Worm (Caenorhabditis elegans) whole organism, L4 larva: ENCODE data around the gene fbxb-33.
A peak's percentile ranks its signal among the peaks of the same experiment; 100 is the strongest.

ENCODE experiments used
- F26F4.8 ChIP-seq: fragments of 200-800 bp; sonication (Bioruptor generic); conservative IDR thresholded peaks from 2 replicates; pipeline ENCODE4 v1.3.6; 2022; ENCODE audit warnings: missing genetic modification characterization, missing compliant biosample characterization
- Y5F2A.4 ChIP-seq: fragments of 200-800 bp; sonication (Bioruptor generic); optimal IDR thresholded peaks from 2 replicates; lab custom pipeline; 2018; ENCODE audit warnings: mild to moderate bottlenecking, missing genetic modification characterization, missing compliant biosample characterization
- ZK337.2 ChIP-seq: fragments of 200-800 bp; sonication (Bioruptor generic); IDR thresholded peaks from 2 replicates; pipeline ENCODE4 v1.3.6; 2022; ENCODE audit warnings: missing genetic modification reagents, missing genetic modification characterization, missing compliant biosample characterization
- ZK546.5 ChIP-seq, 2 experiments: sonication (generic microtip); optimal IDR thresholded peaks; 2 replicates each; lab custom pipeline; 2017; ENCODE audit warnings: missing biosample characterization in 2 of 2, missing genetic modification characterization in 2 of 2
- aly-2 ChIP-seq: sonication (generic microtip); optimal IDR thresholded peaks from 2 replicates; lab custom pipeline; 2018; ENCODE audit warnings: missing biosample characterization, missing genetic modification characterization
- ama-1 ChIP-seq: fragments of 150-350 bp; optimal IDR thresholded peaks from 2 replicates; lab custom pipeline; 2014; ENCODE audit warnings: inconsistent platforms, mixed read lengths
- ceh-44 ChIP-seq: fragments of 200-800 bp; sonication (Bioruptor generic); IDR thresholded peaks from 2 replicates; pipeline ENCODE4 v1.3.6; 2022; ENCODE audit warnings: missing genetic modification reagents, missing genetic modification characterization, missing compliant biosample characterization
- daf-19 ChIP-seq: fragments of 200-800 bp; sonication (Bioruptor generic); conservative IDR thresholded peaks from 2 replicates; pipeline ENCODE4 v1.3.6; 2022; ENCODE audit warnings: missing genetic modification characterization, missing compliant biosample characterization
- daf-8 ChIP-seq: fragments of 200-800 bp; sonication (Bioruptor generic); IDR thresholded peaks from 2 replicates; pipeline ENCODE4 v1.3.6; 2022; ENCODE audit warnings: missing genetic modification characterization, missing compliant biosample characterization
- dmd-6 ChIP-seq: fragments of 200-800 bp; sonication (Bioruptor generic); IDR thresholded peaks from 2 replicates; pipeline ENCODE4 v1.3.6; 2022; ENCODE audit warnings: missing genetic modification reagents, missing genetic modification characterization, missing compliant biosample characterization
- duxl-1 ChIP-seq: sonication (generic microtip); optimal IDR thresholded peaks from 2 replicates; lab custom pipeline; 2016; ENCODE audit warnings: mild to moderate bottlenecking, missing genetic modification characterization, moderate library complexity, missing compliant biosample characterization; ENCODE audit not compliant: poor library complexity
- egl-27 ChIP-seq: sonication (generic microtip); optimal IDR thresholded peaks from 3 replicates; lab custom pipeline; 2017; ENCODE audit warnings: missing biosample characterization, missing genetic modification reagents, missing genetic modification characterization
- fos-1 ChIP-seq: fragments of 150-350 bp; optimal IDR thresholded peaks from 2 replicates; lab custom pipeline; 2014; ENCODE audit warnings: missing biosample characterization, missing genetic modification characterization
- hlh-11 ChIP-seq: fragments of 200-800 bp; sonication (Bioruptor generic); optimal IDR thresholded peaks from 2 replicates; lab custom pipeline; 2018; ENCODE audit warnings: mild to moderate bottlenecking, missing genetic modification characterization, missing compliant biosample characterization
- hmg-1.1 ChIP-seq: fragments of 200-800 bp; sonication (Bioruptor generic); IDR thresholded peaks from 2 replicates; pipeline ENCODE4 v1.3.6; 2022; ENCODE audit warnings: missing genetic modification reagents, missing genetic modification characterization, missing compliant biosample characterization
- lin-13 ChIP-seq: fragments of 150-350 bp; optimal IDR thresholded peaks from 2 replicates; lab custom pipeline; 2014; ENCODE audit warnings: missing biosample characterization, missing genetic modification reagents, missing genetic modification characterization
- lin-29 ChIP-seq: fragments of 200-800 bp; sonication (Bioruptor generic); IDR thresholded peaks from 2 replicates; pipeline ENCODE4 v1.3.6; 2022; ENCODE audit warnings: missing genetic modification reagents, missing genetic modification characterization, missing compliant biosample characterization
- lir-3 ChIP-seq: sonication (generic microtip); optimal IDR thresholded peaks from 2 replicates; lab custom pipeline; 2016; ENCODE audit warnings: mild to moderate bottlenecking, missing genetic modification characterization, missing compliant biosample characterization
- madf-5 ChIP-seq, 2 experiments: fragments of 200-800 bp; sonication (Bioruptor generic); IDR thresholded peaks; 2 replicates each; pipeline ENCODE4 v1.3.6; 2022; ENCODE audit warnings: missing compliant biosample characterization in 2 of 2, missing genetic modification characterization in 2 of 2
- mep-1 ChIP-seq: fragments of 150-350 bp; sonication (generic microtip); optimal IDR thresholded peaks from 3 replicates; lab custom pipeline; 2014; ENCODE audit warnings: missing biosample characterization, missing genetic modification characterization
- nhr-10 ChIP-seq: fragments of 150-350 bp; optimal IDR thresholded peaks from 2 replicates; lab custom pipeline; 2014; ENCODE audit warnings: missing biosample characterization, missing genetic modification characterization
- nhr-11 ChIP-seq: fragments of 150-350 bp; optimal IDR thresholded peaks from 2 replicates; lab custom pipeline; 2014; ENCODE audit warnings: missing biosample characterization, missing genetic modification characterization
- nhr-111 ChIP-seq: fragments of 200-800 bp; sonication (Bioruptor generic); optimal IDR thresholded peaks from 2 replicates; lab custom pipeline; 2018; ENCODE audit warnings: mild to moderate bottlenecking, missing genetic modification characterization, missing compliant biosample characterization
- nhr-25 ChIP-seq: sonication (generic microtip); optimal IDR thresholded peaks from 2 replicates; lab custom pipeline; 2017; ENCODE audit warnings: missing genetic modification characterization, mild to moderate bottlenecking, missing compliant biosample characterization, antibody characterized with exemption, moderate library complexity, borderline replicate concordance; ENCODE audit not compliant: insufficient read depth
- nhr-28 ChIP-seq: fragments of 150-350 bp; optimal IDR thresholded peaks from 2 replicates; lab custom pipeline; 2014; ENCODE audit warnings: missing biosample characterization, missing genetic modification characterization
- nhr-6 ChIP-seq: fragments of 150-350 bp; optimal IDR thresholded peaks from 2 replicates; lab custom pipeline; 2014; ENCODE audit warnings: missing biosample characterization, missing genetic modification characterization
- pha-4 ChIP-seq, 2 experiments: fragments of 150-350 bp in 1 of 2; fragments of 200-800 bp in 1 of 2; sonication (Bioruptor generic) in 1 of 2; IDR thresholded peaks in 1 of 2; optimal IDR thresholded peaks in 1 of 2; 2 replicates each; pipeline versions ENCODE4 v1.3.6 to Lab custom; 2014 to 2022; ENCODE audit warnings: missing genetic modification characterization in 2 of 2, missing genetic modification reagents in 2 of 2, missing biosample characterization in 1 of 2, missing compliant biosample characterization in 1 of 2
- php-3 ChIP-seq: fragments of 200-800 bp; sonication (Bioruptor generic); IDR thresholded peaks from 2 replicates; pipeline ENCODE4 v1.3.6; 2022; ENCODE audit warnings: missing genetic modification reagents, missing genetic modification characterization, missing compliant biosample characterization
- saeg-2 ChIP-seq: fragments of 200-800 bp; sonication (Bioruptor generic); IDR thresholded peaks from 2 replicates; pipeline ENCODE4 v1.3.6; 2022; ENCODE audit warnings: missing genetic modification reagents, missing genetic modification characterization, missing compliant biosample characterization
- set-16 ChIP-seq: fragments of 200-800 bp; sonication (Bioruptor generic); IDR thresholded peaks from 2 replicates; pipeline ENCODE4 v1.3.6; 2022; ENCODE audit warnings: missing genetic modification reagents, missing genetic modification characterization, missing compliant biosample characterization
- skn-1 ChIP-seq: fragments of 150-350 bp; optimal IDR thresholded peaks from 2 replicates; lab custom pipeline; 2014; ENCODE audit warnings: missing biosample characterization, missing genetic modification characterization
- snpc-1.2 ChIP-seq: fragments of 200-800 bp; sonication (Bioruptor generic); IDR thresholded peaks from 2 replicates; pipeline ENCODE4 v1.3.6; 2022; ENCODE audit warnings: missing genetic modification reagents, missing genetic modification characterization, missing compliant biosample characterization
- spr-1 ChIP-seq: sonication (generic microtip); optimal IDR thresholded peaks from 2 replicates; lab custom pipeline; 2016; ENCODE audit warnings: mild to moderate bottlenecking, missing genetic modification characterization, missing compliant biosample characterization
- zip-2 ChIP-seq: fragments of 150-350 bp; optimal IDR thresholded peaks from 2 replicates; lab custom pipeline; 2014; ENCODE audit warnings: missing biosample characterization, missing genetic modification characterization

fbxb-33 gene

DNA sequence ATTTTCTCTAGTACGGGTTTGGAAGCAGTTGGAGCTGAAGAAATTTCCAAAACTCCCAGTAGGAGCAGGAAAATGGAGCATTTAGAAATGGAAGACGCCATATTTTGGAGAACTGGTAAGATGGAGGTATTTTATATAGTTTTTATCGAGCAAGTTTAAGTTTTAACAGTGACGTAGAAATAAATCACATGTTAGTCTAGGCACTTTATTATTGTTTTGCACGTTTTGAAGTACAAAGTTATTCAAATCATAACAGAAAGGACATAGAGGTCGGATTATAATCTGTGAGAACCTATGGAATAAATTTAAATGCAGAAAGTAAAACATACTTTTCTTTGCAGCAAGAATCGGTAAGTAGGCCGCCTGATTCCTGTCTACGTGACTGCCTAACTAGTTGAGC lies 16.6 kb downstream of the fbxb-33 start, which contains the start of gene F19B10.6:
F19B10.6 (minus strand) TSS at position 101 of the 400 bp plus-strand sequence.
- TF ChIP-seq ceh-44 (GFP tag; lab: Robert Waterston, UW) (no peak), hmg-1.1 (GFP tag; lab: Robert Waterston, UW) (no peak), spr-1 (tag; lab: Kevin White, UChicago) (no peak), saeg-2 (GFP tag; lab: Robert Waterston, UW) (no peak), daf-19 (GFP tag; lab: Robert Waterston, UW) (no peak), nhr-28 (tag; lab: Kevin White, UChicago) (no peak), lir-3 (tag; lab: Kevin White, UChicago) (no peak), php-3 (GFP tag; lab: Robert Waterston, UW) (no peak)
- TF ChIP-seq, all 104 proteins: peak for 0

DNA sequence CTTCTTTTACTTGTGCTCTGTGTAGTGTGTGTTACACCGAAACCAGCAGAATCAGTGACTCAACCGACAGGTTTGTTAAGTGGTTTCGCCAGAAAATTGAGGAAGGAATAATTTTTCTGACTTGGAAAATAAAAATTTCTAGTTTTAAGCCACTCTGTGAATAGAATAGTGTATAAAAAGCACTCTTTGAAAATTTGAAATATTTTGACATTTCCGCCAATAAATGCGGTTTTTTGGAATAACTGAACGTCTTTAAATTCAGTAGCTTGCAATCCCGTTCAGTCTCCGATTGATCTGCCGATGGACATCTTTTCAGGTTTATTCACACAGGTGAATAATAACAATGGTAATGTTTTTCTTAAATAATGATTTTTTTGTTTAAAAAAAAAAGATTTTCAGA lies 17.3 kb downstream of the fbxb-33 start, which contains the start of gene F19B10.3:
F19B10.3 (plus strand) TSS at position 301 of the 400 bp plus-strand sequence.
- TF ChIP-seq ama-1 (lab: Kevin White, UChicago): no peak
- TF ChIP-seq daf-8 (GFP tag; lab: Robert Waterston, UW): no peak
- no peak for TF ChIP-seq Y5F2A.4 (GFP tag; lab: Kevin White, UChicago)
- TF ChIP-seq lin-13: no peak
- TF ChIP-seq nhr-111 (GFP tag; lab: Kevin White, UChicago): no peak
- TF ChIP-seq aly-2 (tag; lab: Kevin White, UChicago): no peak
- no peak for TF ChIP-seq set-16 (GFP tag; lab: Robert Waterston, UW)
- no peak for TF ChIP-seq hlh-11 (tag; lab: Kevin White, UChicago)
- TF ChIP-seq snpc-1.2 (GFP tag; lab: Robert Waterston, UW): no peak
- TF ChIP-seq egl-27 (tag; lab: Kevin White, UChicago): no peak
- no peak for TF ChIP-seq duxl-1 (tag; lab: Kevin White, UChicago)
- no peak for TF ChIP-seq nhr-6 (tag; lab: Kevin White, UChicago)
- TF ChIP-seq ZK546.5 (tag; optimal IDR thresholded peaks at IDR 0.05; lab: Kevin White, UChicago): no peak
- TF ChIP-seq F26F4.8 (GFP tag; lab: Robert Waterston, UW): no peak
- no peak for TF ChIP-seq pha-4 (GFP tag; IDR thresholded peaks at IDR 0.05; lab: Robert Waterston, UW)
- no peak for TF ChIP-seq pha-4 (tag; optimal IDR thresholded peaks at IDR 0.05; lab: Kevin White, UChicago)
- no peak for TF ChIP-seq ZK337.2
- TF ChIP-seq nhr-25 (tag; lab: Kevin White, UChicago): no peak
- no peak for TF ChIP-seq nhr-28 (tag; lab: Kevin White, UChicago)

DNA sequence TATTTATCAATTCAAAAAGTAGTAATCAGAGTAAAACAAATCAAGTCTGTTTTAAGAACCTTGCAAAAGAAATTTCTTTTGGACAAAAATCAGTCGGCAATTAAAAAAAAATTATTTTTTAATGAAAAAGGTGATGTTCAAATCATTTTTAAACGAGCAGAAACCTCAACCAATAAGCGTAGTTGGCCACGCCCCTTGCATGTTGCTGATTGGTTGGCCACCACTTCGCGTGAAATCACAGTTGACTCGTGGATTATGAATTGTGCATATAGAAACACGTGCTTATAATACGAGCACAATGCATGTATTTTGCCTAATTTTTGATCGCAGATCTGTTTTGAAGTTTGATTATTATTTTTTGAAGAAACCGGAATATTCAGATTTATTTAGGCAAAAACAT lies 18.0 kb downstream of the fbxb-33 start:
- TF ChIP-seq nhr-25 (tag; lab: Kevin White, UChicago) (no peak), nhr-10 (tag; lab: Kevin White, UChicago) (no peak), nhr-111 (GFP tag; lab: Kevin White, UChicago) (no peak), lin-29 (GFP tag; lab: Robert Waterston, UW) (no peak), fos-1 (no peak), daf-19 (GFP tag; lab: Robert Waterston, UW) (no peak), zip-2 (tag; lab: Kevin White, UChicago) (no peak), madf-5 (GFP tag; IDR thresholded peaks at IDR 0.05; lab: Robert Waterston, UW) (no peak), dmd-6 (GFP tag; lab: Robert Waterston, UW) (no peak), mep-1 (no peak), skn-1 (no peak), spr-1 (tag; lab: Kevin White, UChicago) (no peak)

ce11 chrII:3669315-3669714 lies 22.1 kb downstream of the fbxb-33 start, which contains the start of gene srx-97:
Gene srx-97 (minus strand): TSS chrII:3669415.
- TF ChIP-seq madf-5 (GFP tag; IDR thresholded peaks at IDR 0.05; lab: Robert Waterston, UW) (0 out of 4 replicates have a peak, but pooled peaks of 1 of the 2 experiments have one; percentile 7), nhr-11 (tag; lab: Kevin White, UChicago) (no peak)
